Worm (Caenorhabditis elegans) whole organism, late embryonic: ENCODE results near the gene F54A3.6.
"Not testable (repeated sequence)": the region's sequence is repeated elsewhere in the genome, so short reads cannot be mapped to it uniquely, and the experiment has no call there.

ENCODE experiments used
- C38D4.7 ChIP-seq: fragments of 200-800 bp; sonication (Bioruptor generic); optimal IDR thresholded peaks from 2 replicates; lab custom pipeline; 2018; ENCODE audit warnings: mild to moderate bottlenecking, missing genetic modification characterization, moderate library complexity, missing compliant biosample characterization
- F13H6.1 ChIP-seq: sonication (generic microtip); optimal IDR thresholded peaks from 2 replicates; lab custom pipeline; 2016; ENCODE audit warnings: missing genetic modification characterization, missing compliant biosample characterization
- K02D7.2 ChIP-seq: sonication (generic microtip); optimal IDR thresholded peaks from 2 replicates; lab custom pipeline; 2017; ENCODE audit warnings: mild to moderate bottlenecking, missing genetic modification characterization, missing compliant biosample characterization
- K09A11.1 ChIP-seq: sonication (generic microtip); optimal IDR thresholded peaks from 2 replicates; lab custom pipeline; 2017; ENCODE audit warnings: antibody characterized with exemption, mild to moderate bottlenecking, missing genetic modification characterization, missing compliant biosample characterization; ENCODE audit not compliant: insufficient read depth
- ahr-1 ChIP-seq: sonication (generic microtip); optimal IDR thresholded peaks from 2 replicates; lab custom pipeline; 2016; ENCODE audit warnings: missing genetic modification characterization, missing compliant biosample characterization
- ceh-14 ChIP-seq: sonication (generic microtip); optimal IDR thresholded peaks from 2 replicates; lab custom pipeline; 2016; ENCODE audit warnings: missing genotype, missing genetic modification characterization, missing compliant biosample characterization
- ceh-18 ChIP-seq: sonication (generic microtip); optimal IDR thresholded peaks from 2 replicates; lab custom pipeline; 2016; ENCODE audit warnings: missing genetic modification characterization, missing compliant biosample characterization
- ceh-19 ChIP-seq: fragments of 200-800 bp; sonication (Bioruptor generic); optimal IDR thresholded peaks from 2 replicates; lab custom pipeline; 2018; ENCODE audit warnings: mild to moderate bottlenecking, missing genetic modification characterization, missing compliant biosample characterization
- ceh-2 ChIP-seq: sonication (generic microtip); optimal IDR thresholded peaks from 2 replicates; lab custom pipeline; 2016; ENCODE audit warnings: missing genotype, missing genetic modification characterization, missing compliant biosample characterization
- ceh-30 ChIP-seq: fragments of 150-350 bp; optimal IDR thresholded peaks from 2 replicates; lab custom pipeline; 2014; ENCODE audit warnings: missing biosample characterization, missing genetic modification characterization
- ceh-34 ChIP-seq: sonication (generic microtip); optimal IDR thresholded peaks from 2 replicates; lab custom pipeline; 2016; ENCODE audit warnings: mild to moderate bottlenecking, missing genetic modification characterization, missing compliant biosample characterization
- ceh-48 ChIP-seq: sonication (generic microtip); optimal IDR thresholded peaks from 2 replicates; lab custom pipeline; 2016; ENCODE audit warnings: missing genetic modification characterization, inconsistent platforms, missing compliant biosample characterization
- ceh-9 ChIP-seq: sonication (generic microtip); optimal IDR thresholded peaks from 2 replicates; lab custom pipeline; 2016; ENCODE audit warnings: mild to moderate bottlenecking, missing genetic modification characterization, inconsistent platforms, missing compliant biosample characterization
- dve-1 ChIP-seq: sonication (generic microtip); optimal IDR thresholded peaks from 2 replicates; lab custom pipeline; 2017; ENCODE audit warnings: antibody characterized with exemption, mild to moderate bottlenecking, missing genetic modification characterization, missing compliant biosample characterization
- elt-2 ChIP-seq: sonication (generic microtip); optimal IDR thresholded peaks from 2 replicates; lab custom pipeline; 2016; ENCODE audit warnings: missing genetic modification reagents, missing genetic modification characterization, missing compliant biosample characterization
- eyg-1 ChIP-seq: sonication (generic microtip); optimal IDR thresholded peaks from 2 replicates; lab custom pipeline; 2016; ENCODE audit warnings: missing genotype, missing genetic modification characterization, missing compliant biosample characterization
- fkh-10 ChIP-seq: fragments of 150-350 bp; optimal IDR thresholded peaks from 2 replicates; lab custom pipeline; 2014; ENCODE audit warnings: missing biosample characterization, missing genetic modification reagents, missing genetic modification characterization
- hlh-30 ChIP-seq: sonication (generic microtip); optimal IDR thresholded peaks from 2 replicates; lab custom pipeline; 2017; ENCODE audit warnings: antibody characterized with exemption, missing genetic modification characterization, missing compliant biosample characterization; ENCODE audit not compliant: insufficient read depth
- hlh-6 ChIP-seq: sonication (generic microtip); optimal IDR thresholded peaks from 2 replicates; lab custom pipeline; 2016; ENCODE audit warnings: missing genotype, missing genetic modification characterization, missing compliant biosample characterization
- hlh-8 ChIP-seq: sonication (generic microtip); optimal IDR thresholded peaks from 2 replicates; lab custom pipeline; 2016; ENCODE audit warnings: missing genotype, missing genetic modification characterization, missing compliant biosample characterization
- lin-11 ChIP-seq: fragments of 200-800 bp; sonication (Bioruptor generic); optimal IDR thresholded peaks from 2 replicates; lab custom pipeline; 2018; ENCODE audit warnings: mild to moderate bottlenecking, missing genetic modification characterization, missing compliant biosample characterization
- madf-2 ChIP-seq: sonication (generic microtip); optimal IDR thresholded peaks from 2 replicates; lab custom pipeline; 2017; ENCODE audit warnings: missing genetic modification characterization, missing compliant biosample characterization
- mec-3 ChIP-seq: sonication (generic microtip); optimal IDR thresholded peaks from 2 replicates; lab custom pipeline; 2016; ENCODE audit warnings: borderline replicate concordance, missing genetic modification characterization, missing compliant biosample characterization
- nhr-232 ChIP-seq: sonication (generic microtip); optimal IDR thresholded peaks from 2 replicates; lab custom pipeline; 2016; ENCODE audit warnings: missing genetic modification characterization, missing compliant biosample characterization
- pag-3 ChIP-seq: sonication (generic microtip); optimal IDR thresholded peaks from 2 replicates; lab custom pipeline; 2016; ENCODE audit warnings: missing compliant biosample characterization, missing genetic modification characterization, borderline replicate concordance
- pax-1 ChIP-seq: fragments of 150-350 bp; optimal IDR thresholded peaks from 2 replicates; lab custom pipeline; 2014; ENCODE audit warnings: missing biosample characterization, missing genetic modification characterization
- pqm-1 ChIP-seq: sonication (generic microtip); optimal IDR thresholded peaks from 2 replicates; lab custom pipeline; 2016; ENCODE audit warnings: missing genetic modification characterization, missing compliant biosample characterization
- sdc-2 ChIP-seq: sonication (generic microtip); optimal IDR thresholded peaks from 2 replicates; lab custom pipeline; 2016; ENCODE audit warnings: missing genotype, missing genetic modification characterization, missing compliant biosample characterization
- sox-2 ChIP-seq: fragments of 200-800 bp; sonication (Bioruptor generic); IDR thresholded peaks from 2 replicates; pipeline ENCODE4 v1.3.6; 2022; ENCODE audit warnings: missing genetic modification reagents, missing genetic modification characterization, missing compliant biosample characterization
- tbx-2 ChIP-seq: sonication (generic microtip); optimal IDR thresholded peaks from 2 replicates; lab custom pipeline; 2016; ENCODE audit warnings: missing genetic modification characterization, missing compliant biosample characterization
- unc-3 ChIP-seq, 2 experiments: fragments of 200-800 bp in 1 of 2; sonication (Bioruptor generic) in 1 of 2; sonication (generic microtip) in 1 of 2; conservative IDR thresholded peaks in 1 of 2; optimal IDR thresholded peaks in 1 of 2; 2 replicates each; pipeline versions ENCODE4 v1.3.6 to Lab custom; 2016 to 2022; ENCODE audit warnings: missing compliant biosample characterization in 2 of 2, missing genetic modification characterization in 2 of 2, missing genetic modification reagents in 1 of 2
- unc-42 ChIP-seq: sonication (generic microtip); optimal IDR thresholded peaks from 2 replicates; lab custom pipeline; 2016; ENCODE audit warnings: missing genotype, missing genetic modification characterization, missing compliant biosample characterization
- unc-55 ChIP-seq: sonication (generic microtip); optimal IDR thresholded peaks from 2 replicates; lab custom pipeline; 2017; ENCODE audit warnings: missing biosample characterization, missing genetic modification reagents, missing genetic modification characterization
- unc-86 ChIP-seq: sonication (generic microtip); optimal IDR thresholded peaks from 2 replicates; lab custom pipeline; 2016; ENCODE audit warnings: missing genetic modification characterization, missing compliant biosample characterization

Gene F54A3.6

DNA sequence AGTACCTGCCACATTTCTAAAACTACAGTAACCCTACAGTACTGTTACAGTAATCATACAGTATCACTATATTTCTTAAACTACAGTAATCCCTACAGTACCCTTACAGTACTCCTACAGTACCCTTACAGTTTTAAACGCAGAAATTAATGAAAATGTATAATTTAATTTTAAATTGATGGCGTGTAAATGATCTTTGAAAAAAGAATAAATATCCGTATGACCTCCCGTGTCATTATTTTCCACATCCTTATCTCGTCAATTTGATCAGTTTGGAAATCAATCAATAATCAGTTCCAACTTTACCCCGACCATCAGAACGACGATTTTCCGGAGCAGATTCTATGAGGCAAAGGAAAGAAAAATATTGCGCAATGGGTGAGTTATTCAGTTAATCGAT lies 22.6 kb upstream of the F54A3.6 start, which contains the start of gene K09F6.3:
TSS of gene K09F6.3 (plus strand) at position 301 of the 400 bp plus-strand sequence.
- TF ChIP-seq unc-42 (tag; lab: Kevin White, UChicago); dve-1 (tag; lab: Kevin White, UChicago); ceh-19: not testable (repeated sequence)

DNA sequence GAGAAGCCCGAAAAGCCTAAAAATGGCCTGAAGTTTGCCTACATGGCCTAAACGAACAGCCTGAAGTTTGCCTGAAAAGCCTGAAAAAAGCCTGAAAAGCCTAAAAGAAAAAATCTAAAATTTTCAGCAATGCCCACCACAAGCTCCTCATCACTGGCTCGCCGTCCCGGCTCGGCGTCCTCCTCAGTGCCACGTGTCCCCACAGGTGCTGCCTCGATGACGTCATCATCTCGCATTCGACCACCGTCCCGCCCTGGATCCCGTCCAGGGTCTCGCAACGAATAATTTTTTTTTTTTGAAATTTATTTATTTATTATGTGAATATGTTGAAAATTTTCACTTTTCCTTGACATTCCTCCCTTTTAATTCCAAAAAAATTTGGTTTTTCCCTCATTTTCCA lies 21.4 kb upstream of the F54A3.6 start:
- TF ChIP-seq unc-3 (GFP tag; conservative IDR thresholded peaks at IDR 0.05; lab: Robert Waterston, UW) (no peak), unc-3 (tag; optimal IDR thresholded peaks at IDR 0.05; lab: Kevin White, UChicago) (no peak), sdc-2 (tag; lab: Kevin White, UChicago) (no peak), tbx-2 (tag; lab: Kevin White, UChicago) (no peak), fkh-10 (GFP tag; lab: Kevin White, UChicago) (no peak), C38D4.7 (no peak), elt-2 (tag; lab: Kevin White, UChicago) (no peak), unc-42 (tag; lab: Kevin White, UChicago) (no peak), nhr-232 (tag; lab: Kevin White, UChicago) (no peak), ceh-14 (tag; lab: Kevin White, UChicago) (no peak), ceh-9 (tag; lab: Kevin White, UChicago) (no peak)

DNA sequence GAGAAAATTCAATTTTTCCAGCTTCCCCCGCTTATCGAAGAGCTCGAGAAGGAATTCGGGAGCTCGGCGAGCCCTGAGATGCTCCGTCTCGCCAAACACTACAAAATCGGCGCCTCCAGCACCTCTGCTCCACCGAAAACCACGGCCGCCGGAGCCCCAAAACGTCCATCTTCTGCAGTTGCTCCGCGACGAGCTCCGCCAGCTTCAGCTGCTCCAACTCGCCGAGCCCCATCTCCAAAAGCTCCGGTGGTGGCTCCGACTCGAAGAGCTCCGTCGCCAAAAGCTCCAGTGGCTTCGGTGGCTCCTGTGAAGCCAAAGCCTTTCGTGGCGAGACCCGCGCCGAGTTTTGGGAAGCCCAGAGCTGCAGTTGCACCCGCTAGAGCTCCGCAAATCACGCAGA lies 19.3 kb upstream of the F54A3.6 start:
- no peak for TF ChIP-seq ceh-2 (tag; lab: Kevin White, UChicago)
- no peak for TF ChIP-seq ceh-30 (tag; lab: Kevin White, UChicago)
- TF ChIP-seq K09A11.1 (tag; lab: Kevin White, UChicago) = no peak
- TF ChIP-seq madf-2 = no peak
- TF ChIP-seq ahr-1 (tag; lab: Kevin White, UChicago) = no peak
- TF ChIP-seq lin-11 = no peak
- no peak for TF ChIP-seq nhr-232 (tag; lab: Kevin White, UChicago)
- no peak for TF ChIP-seq pqm-1 (tag; lab: Kevin White, UChicago)
- no peak for TF ChIP-seq ceh-14 (tag; lab: Kevin White, UChicago)
- no peak for TF ChIP-seq pag-3
- TF ChIP-seq K02D7.2 (tag; lab: Kevin White, UChicago) = no peak

DNA sequence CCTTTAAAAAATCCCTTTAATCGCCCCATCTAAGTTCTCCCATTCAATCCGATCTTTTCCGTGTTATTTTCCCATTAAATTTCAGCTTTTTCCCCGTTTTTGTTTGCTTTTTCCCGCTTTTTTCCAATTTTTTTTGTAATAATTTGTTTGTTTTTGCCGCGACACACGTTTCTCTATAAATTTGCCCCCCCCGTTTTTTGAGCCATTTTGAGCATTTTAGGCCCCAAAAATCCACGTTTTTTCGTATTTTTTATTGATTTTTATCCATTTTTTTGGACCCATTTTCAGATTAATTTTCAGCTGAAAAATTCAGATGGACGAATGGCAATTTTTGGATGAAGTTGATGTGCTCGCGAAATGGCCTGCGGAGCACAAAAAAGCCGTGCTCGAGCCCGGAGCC lies 11.1 kb upstream of the F54A3.6 start, which contains the start of gene F54A3.2:
TSS of gene F54A3.2 (plus strand) at position 301 of the 400 bp plus-strand sequence.
- no peak for TF ChIP-seq pax-1 (tag; lab: Kevin White, UChicago)
- TF ChIP-seq ceh-34 (tag; lab: Kevin White, UChicago) = no peak
- no peak for TF ChIP-seq ceh-18 (tag; lab: Kevin White, UChicago)
- TF ChIP-seq ceh-9 (tag; lab: Kevin White, UChicago) = no peak
- no peak for TF ChIP-seq ceh-2 (tag; lab: Kevin White, UChicago)
- no peak for TF ChIP-seq pqm-1 (tag; lab: Kevin White, UChicago)
- TF ChIP-seq mec-3 (tag; lab: Kevin White, UChicago) = no peak
- TF ChIP-seq F13H6.1 (tag; lab: Kevin White, UChicago) = no peak
- no peak for TF ChIP-seq nhr-232 (tag; lab: Kevin White, UChicago)
- no peak for TF ChIP-seq ceh-48
- TF ChIP-seq madf-2 = no peak
- no peak for TF ChIP-seq unc-86 (tag; lab: Kevin White, UChicago)
- TF ChIP-seq ceh-30 (tag; lab: Kevin White, UChicago) = no peak
- no peak for TF ChIP-seq hlh-8
- no peak for TF ChIP-seq hlh-6 (tag; lab: Kevin White, UChicago)
- no peak for TF ChIP-seq dve-1 (tag; lab: Kevin White, UChicago)
- TF ChIP-seq unc-55 (GFP tag; lab: Kevin White, UChicago) = no peak
- no peak for TF ChIP-seq hlh-30 (tag; lab: Kevin White, UChicago)
- no peak for TF ChIP-seq sox-2
- TF ChIP-seq eyg-1 (tag; lab: Kevin White, UChicago) = no peak
